Worm (Caenorhabditis elegans) whole organism, L4/young adult: ENCODE data around the gene srh-303.

Source experiments
- W03F9.2 ChIP-seq: fragments of 150-350 bp; optimal IDR thresholded peaks from 2 replicates; lab custom pipeline; 2014; ENCODE audit warnings: missing biosample characterization, missing genetic modification characterization
- dao-5 ChIP-seq: sonication (generic microtip); optimal IDR thresholded peaks from 2 replicates; lab custom pipeline; 2016; ENCODE audit warnings: missing genotype, missing genetic modification characterization, moderate library complexity, missing compliant biosample characterization

- TF ChIP-seq W03F9.2 (tag; lab: Kevin White, UChicago) = no peak
- TF ChIP-seq dao-5 (tag; lab: Kevin White, UChicago) = no peak
These were observed at the start of gene srh-303 for ce11 chrV:17831350-17831749.
